Worm (Caenorhabditis elegans): Measurements from ENCODE around the gene sec-6.

DNA sequence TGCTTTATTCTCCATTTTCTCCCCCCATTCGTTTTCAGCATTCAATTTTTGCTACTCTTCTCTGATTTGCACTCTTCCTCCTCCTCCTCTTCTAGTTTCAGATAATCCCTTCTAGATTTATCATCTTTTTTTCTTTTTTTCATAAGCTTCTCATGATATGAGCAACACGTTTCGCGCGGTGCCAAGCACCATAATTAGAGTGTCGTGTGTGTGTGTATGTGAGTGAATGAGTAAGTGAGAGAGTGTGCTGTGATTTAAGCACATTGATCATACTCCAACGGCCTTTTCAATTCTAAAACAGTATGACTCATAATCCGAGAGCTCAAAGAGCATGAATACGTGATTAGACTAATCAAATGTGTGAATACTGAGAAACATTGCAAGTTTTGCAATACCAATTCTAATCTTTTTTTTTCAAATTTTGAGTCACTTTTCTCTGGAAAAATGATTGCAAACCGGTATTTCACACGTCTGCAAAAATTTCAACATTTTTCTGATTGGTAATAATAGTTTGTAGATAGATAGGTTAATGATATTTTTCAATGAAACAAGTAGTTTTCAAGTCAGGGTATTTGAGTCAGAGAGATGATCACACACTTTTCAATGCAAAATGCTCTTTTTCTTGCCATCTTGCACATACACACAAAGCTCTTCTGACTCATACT lies 23.9 kb upstream of the sec-6 start:
- TF ChIP-seq ama-1 (optimal IDR thresholded peaks at IDR 0.05) (no peak), nhr-23 (tag; optimal IDR thresholded peaks at IDR 0.05) (no peak), egl-27 (tag; optimal IDR thresholded peaks at IDR 0.05) (no peak), elt-3 (tag; optimal IDR thresholded peaks at IDR 0.05) (no peak), mdl-1 (tag; optimal IDR thresholded peaks at IDR 0.05) (no peak)

Measured in whole organism, L2 larva.